Worm (Caenorhabditis elegans): ENCODE measurements around the gene srt-31.

The srt-31 gene

DNA sequence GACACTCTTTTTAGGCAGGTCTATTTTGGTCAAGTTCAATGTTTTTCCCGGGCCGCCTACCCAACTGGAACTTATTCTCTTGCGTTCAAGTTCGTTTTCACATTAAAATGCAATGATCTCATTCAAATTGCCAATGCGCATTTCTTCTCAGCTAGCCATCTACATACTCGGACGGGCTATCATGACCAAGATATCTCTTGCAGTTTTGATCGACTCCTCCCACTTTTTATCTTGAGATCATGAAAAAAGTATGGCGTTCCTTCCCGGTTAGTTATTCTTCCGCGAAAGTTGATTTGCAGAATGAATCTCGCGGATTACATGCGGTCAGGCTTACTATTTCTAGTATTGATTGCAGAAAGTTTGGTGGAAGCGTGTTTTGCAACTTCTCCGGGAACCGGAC is 38.8 kb upstream of the srt-31 start, which contains the start of gene B0554.2:
B0554.2 (plus strand) TSS at position 301 of the 400 bp plus-strand sequence.
- TF ChIP-seq let-526 (GFP tag; IDR thresholded peaks at IDR 0.05) (no peak), F49E8.2 (tag; optimal IDR thresholded peaks at IDR 0.05; ENCODE audit: insufficient read depth) (no peak), F39B2.1 (GFP tag; IDR thresholded peaks at IDR 0.05) (no peak), hrde-1 (tag; optimal IDR thresholded peaks at IDR 0.05; ENCODE audit: borderline replicate concordance) (no peak), cebp-2 (GFP tag; IDR thresholded peaks at IDR 0.05) (no peak), ets-4 (GFP tag; optimal IDR thresholded peaks at IDR 0.05) (no peak), F52B5.7 (tag; optimal IDR thresholded peaks at IDR 0.05) (no peak)

DNA sequence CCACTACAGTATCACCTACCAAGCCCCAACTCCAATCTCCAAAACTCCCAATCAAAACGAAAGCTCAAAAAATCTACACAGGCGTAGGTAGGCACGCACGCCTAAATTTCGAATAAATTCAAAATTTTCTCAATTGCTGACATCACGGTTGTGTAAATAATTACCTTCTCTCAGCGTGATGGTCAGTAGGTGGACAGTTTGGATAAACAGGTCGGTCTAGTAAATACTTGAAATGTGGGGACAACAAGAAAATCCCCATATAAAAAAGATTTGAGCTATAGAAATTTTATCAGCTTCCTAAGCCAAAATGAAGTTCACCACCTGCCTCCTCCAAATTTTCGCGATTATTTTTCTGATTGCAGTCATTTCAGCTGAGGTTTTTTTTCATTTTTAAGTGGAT is 34.6 kb upstream of the srt-31 start, which contains the start of gene B0554.1:
B0554.1 (plus strand) TSS at position 301 of the 400 bp plus-strand sequence.
- no peak for TF ChIP-seq F52B5.7 (tag; optimal IDR thresholded peaks at IDR 0.05)
- no peak for TF ChIP-seq lag-1 (GFP tag; IDR thresholded peaks at IDR 0.05)
- no peak for TF ChIP-seq egrh-3 (GFP tag; IDR thresholded peaks at IDR 0.05)
- no peak for TF ChIP-seq nfya-1 (tag; optimal IDR thresholded peaks at IDR 0.05; ENCODE audit: borderline replicate concordance, insufficient read depth)
- TF ChIP-seq snpc-1.3 (tag; optimal IDR thresholded peaks at IDR 0.05; ENCODE audit: insufficient read depth) = no peak
- no peak for TF ChIP-seq nfyb-1 (GFP tag; IDR thresholded peaks at IDR 0.05)
- no peak for TF ChIP-seq B0336.3 (GFP tag; IDR thresholded peaks at IDR 0.05)
- no peak for TF ChIP-seq lir-1 (GFP tag; conservative IDR thresholded peaks at IDR 0.05)
- no peak for TF ChIP-seq egl-18 (GFP tag; IDR thresholded peaks at IDR 0.05)
- no peak for TF ChIP-seq mcd-1 (GFP tag; IDR thresholded peaks at IDR 0.05)
- TF ChIP-seq hmg-1.2 (GFP tag; IDR thresholded peaks at IDR 0.05) = no peak
- no peak for TF ChIP-seq ztf-6 (GFP tag; IDR thresholded peaks at IDR 0.05)
- TF ChIP-seq attf-6 (GFP tag; IDR thresholded peaks at IDR 0.05) = no peak
- no peak for TF ChIP-seq ceh-58 (GFP tag; IDR thresholded peaks at IDR 0.05)
- TF ChIP-seq F39B2.1 (GFP tag; IDR thresholded peaks at IDR 0.05) = no peak

DNA sequence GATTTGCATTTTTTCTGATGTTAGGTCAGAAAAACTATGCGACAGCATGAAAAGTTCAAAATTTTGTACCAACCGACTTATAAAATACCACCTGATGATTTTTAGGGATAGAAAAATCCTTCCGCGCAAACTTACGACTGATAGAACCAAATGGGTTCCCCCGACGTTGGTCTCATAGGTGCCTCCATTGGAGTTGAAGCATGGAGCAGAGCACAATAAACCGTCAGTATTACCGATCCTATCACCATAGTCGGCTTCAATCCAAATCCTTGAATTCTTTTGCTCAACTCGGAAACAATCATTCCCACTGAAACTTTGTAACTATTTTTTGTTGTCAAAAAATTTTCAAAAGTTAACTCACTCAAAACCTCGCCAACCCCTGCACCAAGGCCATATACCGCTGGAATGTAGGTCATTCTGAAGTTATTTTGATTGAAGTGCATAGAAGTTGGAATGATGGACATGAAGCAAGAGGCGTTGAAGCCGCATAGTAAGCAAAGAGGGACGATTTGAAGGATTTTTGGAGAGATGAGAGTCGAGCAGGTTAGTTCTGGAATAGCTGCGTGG is 33.4 kb upstream of the srt-31 start:
- TF ChIP-seq C06A6.2 (GFP tag; conservative IDR thresholded peaks at IDR 0.05) (no peak), ZK185.1 (tag; optimal IDR thresholded peaks at IDR 0.05; ENCODE audit: poor library complexity, severe bottlenecking) (no peak), madf-6 (GFP tag; IDR thresholded peaks at IDR 0.05) (no peak), ztf-18 (tag; optimal IDR thresholded peaks at IDR 0.05) (no peak), lsy-27 (tag; optimal IDR thresholded peaks at IDR 0.05; ENCODE audit: borderline replicate concordance, insufficient read depth) (no peak), unc-62 (GFP tag; optimal IDR thresholded peaks at IDR 0.05) (no peak), ztf-26 (tag; optimal IDR thresholded peaks at IDR 0.05) (no peak), hmg-1.2 (GFP tag; IDR thresholded peaks at IDR 0.05) (no peak), ceh-91 (GFP tag; IDR thresholded peaks at IDR 0.05) (no peak), attf-5 (GFP tag; optimal IDR thresholded peaks at IDR 0.05) (no peak), ccch-3 (GFP tag; optimal IDR thresholded peaks at IDR 0.05) (no peak), akir-1 (GFP tag; optimal IDR thresholded peaks at IDR 0.05) (no peak), dpl-1 (GFP tag; optimal IDR thresholded peaks at IDR 0.05) (no peak)

DNA sequence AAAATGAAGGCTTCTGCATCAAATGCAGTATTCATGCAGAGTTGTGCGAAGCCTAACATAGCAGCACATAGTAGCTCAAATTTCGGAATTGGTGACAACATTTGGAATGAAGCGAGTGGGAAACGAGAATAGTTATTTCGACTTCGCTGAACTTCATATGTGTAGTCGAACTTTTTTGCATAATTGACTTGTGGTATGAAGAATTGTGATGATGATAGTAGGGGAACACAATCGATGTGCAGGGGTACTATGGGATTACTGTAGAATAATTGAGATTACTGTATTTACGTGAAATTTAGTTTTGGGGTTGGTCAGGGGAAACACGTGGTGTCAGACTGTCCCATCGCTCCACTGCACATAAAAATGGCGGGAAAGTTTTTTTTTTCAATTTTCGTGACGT is 31.8 kb upstream of the srt-31 start, which contains the start of gene B0554.7:
B0554.7 (minus strand) TSS at position 101 of the 400 bp plus-strand sequence.
- TF ChIP-seq tbx-9 (tag; optimal IDR thresholded peaks at IDR 0.05; ENCODE audit: borderline replicate concordance) (no peak), pbrm-1 (GFP tag; IDR thresholded peaks at IDR 0.05) (no peak), tbp1 (GFP tag; optimal IDR thresholded peaks at IDR 0.05) (no peak), ceh-100 (GFP tag; IDR thresholded peaks at IDR 0.05) (no peak), rcor-1 (GFP tag; IDR thresholded peaks at IDR 0.05) (no peak), F57C9.4 (tag; optimal IDR thresholded peaks at IDR 0.05) (no peak), zim-3 (tag; optimal IDR thresholded peaks at IDR 0.05) (no peak), egl-18 (GFP tag; IDR thresholded peaks at IDR 0.05) (no peak), F33H1.4 (GFP tag; IDR thresholded peaks at IDR 0.05) (no peak), attf-6 (GFP tag; IDR thresholded peaks at IDR 0.05) (no peak), sptf-2 (GFP tag; optimal IDR thresholded peaks at IDR 0.05) (no peak), aptf-3 (GFP tag; IDR thresholded peaks at IDR 0.05) (no peak), lin-54 (GFP tag; optimal IDR thresholded peaks at IDR 0.05) (no peak), ceh-79 (tag; optimal IDR thresholded peaks at IDR 0.05) (no peak), ztf-28 (GFP tag; IDR thresholded peaks at IDR 0.05) (no peak)
